Fruit fly (Drosophila melanogaster): Measurements from ENCODE around the gene Prtl99C.

DNA sequence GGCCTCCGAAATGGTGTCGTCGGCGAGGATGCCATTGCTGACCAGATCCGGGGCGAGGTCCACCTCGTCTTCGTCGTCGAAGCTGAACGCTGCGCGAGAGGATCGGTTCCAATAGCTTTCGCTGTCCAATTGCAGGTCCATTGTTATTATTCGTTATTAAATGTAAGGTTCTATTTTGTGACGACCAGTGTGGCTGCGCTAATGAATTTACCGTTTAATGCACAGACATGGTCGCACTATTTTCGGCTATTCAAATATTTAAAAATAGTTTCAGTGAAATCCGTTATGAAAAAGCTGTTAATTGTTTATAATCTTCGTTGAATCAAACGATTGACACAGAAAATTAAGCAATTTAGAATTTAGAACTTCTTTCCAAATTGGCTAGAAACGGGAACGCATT, 19.5 kb upstream of the Prtl99C start, which contains the start of gene Vps16B:
- TF ChIP-seq Ets98B (GFP tag; IDR thresholded peaks at IDR 0.05) (no peak), CG13204 (GFP tag; optimal IDR thresholded peaks at IDR 0.05) (no peak), fd96Ca (GFP tag; IDR thresholded peaks at IDR 0.05) (no peak), EcR (GFP tag; optimal IDR thresholded peaks at IDR 0.05) (no peak), CG17806 (tag; optimal IDR thresholded peaks at IDR 0.05) (no peak), CG10348 (GFP tag; IDR thresholded peaks at IDR 0.05) (no peak), CG15710 (tag; optimal IDR thresholded peaks at IDR 0.05) (no peak), CG14655 (GFP tag; optimal IDR thresholded peaks at IDR 0.05) (no peak), CG9948 (tag; optimal IDR thresholded peaks at IDR 0.05) (no peak), Snoo (tag; optimal IDR thresholded peaks at IDR 0.05) (no peak), CG32121 (GFP tag; IDR thresholded peaks at IDR 0.05) (no peak), CG4496 (GFP tag; IDR thresholded peaks at IDR 0.05) (no peak), rn (GFP tag; IDR thresholded peaks at IDR 0.05) (no peak)

Data from whole organism, pupa.